Fruit fly (Drosophila melanogaster): ENCODE measurements around the gene CG7369.

CG7369 gene

DNA sequence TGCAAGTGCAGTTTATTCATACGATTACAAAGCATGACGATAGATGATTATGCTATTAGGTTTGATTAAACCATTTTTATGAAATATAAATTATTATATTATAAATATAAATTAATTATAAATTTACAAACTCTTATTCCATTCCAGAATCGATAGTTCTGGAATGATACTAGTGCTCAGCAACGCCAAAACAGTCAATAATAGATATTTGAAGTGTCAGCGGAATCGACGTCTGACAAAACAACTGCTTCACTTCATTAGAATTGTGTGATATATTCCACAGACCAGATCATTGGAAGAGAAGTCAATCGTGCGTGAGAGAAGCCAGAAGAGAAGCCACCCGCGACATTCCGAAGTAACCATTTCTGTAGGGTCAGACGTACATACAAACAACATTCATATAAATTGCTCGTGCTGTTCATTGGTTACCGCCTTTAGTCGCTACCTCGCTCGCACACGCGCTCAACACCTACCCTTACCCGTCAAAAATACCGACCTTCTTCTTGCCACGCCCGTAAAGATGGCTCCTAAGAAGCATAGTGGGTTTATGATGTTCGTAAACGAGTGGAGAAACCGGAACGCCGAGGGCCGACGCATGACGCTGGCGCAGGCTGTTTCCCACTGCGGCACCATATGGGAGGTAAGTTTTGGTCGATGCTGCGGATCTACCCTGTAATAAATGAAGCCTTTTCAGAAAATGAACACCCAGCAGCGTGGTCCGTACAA lies 17.4 kb upstream of the CG7369 start:
- TF ChIP-seq Myc (optimal IDR thresholded peaks at IDR 0.05) (no peak), ttk (optimal IDR thresholded peaks at IDR 0.05) (no peak), psq (optimal IDR thresholded peaks at IDR 0.05) (no peak), Sin3A (optimal IDR thresholded peaks at IDR 0.05) (no peak), insv (optimal IDR thresholded peaks at IDR 0.05) (no peak), h (optimal IDR thresholded peaks at IDR 0.05) (no peak)

- TF ChIP-seq psq (optimal IDR thresholded peaks at IDR 0.05) = no peak
- TF ChIP-seq Myc (optimal IDR thresholded peaks at IDR 0.05) = no peak
These were observed 13.8 kb upstream of the CG7369 start, which contains the start of the genes CG14450 and CG11367 for dm6 chr3L:22727739-22728335. Gene CG14450 (minus strand): TSS chr3L:22727789. Gene CG11367 (plus strand): TSS chr3L:22728111.

dm6 chr3L:22729466-22729865 lies 12.1 kb upstream of the CG7369 start, which contains the start of gene CG32454:
Gene CG32454 (plus strand): TSS chr3L:22729766.
- TF ChIP-seq ttk (optimal IDR thresholded peaks at IDR 0.05) = no peak
- TF ChIP-seq h (optimal IDR thresholded peaks at IDR 0.05) = no peak
- no peak for TF ChIP-seq Myc (optimal IDR thresholded peaks at IDR 0.05)
- TF ChIP-seq psq (optimal IDR thresholded peaks at IDR 0.05) = no peak
- TF ChIP-seq insv (optimal IDR thresholded peaks at IDR 0.05) = no peak
- TF ChIP-seq Sin3A (optimal IDR thresholded peaks at IDR 0.05) = no peak

dm6 chr3L:22731393-22731792 lies 10.2 kb upstream of the CG7369 start:
- no peak for TF ChIP-seq Myc (optimal IDR thresholded peaks at IDR 0.05)
- TF ChIP-seq Sin3A (optimal IDR thresholded peaks at IDR 0.05) = no peak
- TF ChIP-seq ttk (optimal IDR thresholded peaks at IDR 0.05) = no peak

DNA sequence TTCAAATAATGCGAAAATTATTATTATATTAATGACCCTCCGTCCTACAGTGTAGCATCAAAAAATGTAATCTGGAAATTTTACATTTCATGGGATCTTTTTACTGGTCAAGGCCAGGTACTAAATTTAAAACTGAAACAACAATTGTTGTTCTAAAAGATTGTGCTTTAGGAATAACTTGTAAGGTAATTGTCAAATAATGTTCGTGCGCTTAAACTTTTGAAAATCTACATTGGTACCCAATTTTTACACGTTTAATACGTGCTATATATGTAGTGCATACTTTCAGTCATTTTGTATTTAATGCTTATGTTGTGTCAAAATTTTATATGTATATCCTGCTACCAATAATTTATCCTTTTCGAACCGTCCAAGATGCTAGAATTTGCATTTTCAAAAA lies 8.0 kb upstream of the CG7369 start:
- no peak for TF ChIP-seq psq (optimal IDR thresholded peaks at IDR 0.05)
- no peak for TF ChIP-seq Myc (optimal IDR thresholded peaks at IDR 0.05)
- no peak for TF ChIP-seq insv (optimal IDR thresholded peaks at IDR 0.05)
- no peak for TF ChIP-seq ttk (optimal IDR thresholded peaks at IDR 0.05)
- no peak for TF ChIP-seq h (optimal IDR thresholded peaks at IDR 0.05)
- TF ChIP-seq Sin3A (optimal IDR thresholded peaks at IDR 0.05) = no peak

- TF ChIP-seq insv (optimal IDR thresholded peaks at IDR 0.05) (no peak), ttk (optimal IDR thresholded peaks at IDR 0.05) (no peak), psq (optimal IDR thresholded peaks at IDR 0.05) (no peak), h (optimal IDR thresholded peaks at IDR 0.05) (no peak), Sin3A (optimal IDR thresholded peaks at IDR 0.05) (no peak), Myc (optimal IDR thresholded peaks at IDR 0.05) (no peak)
These were observed 3.6 kb upstream of the CG7369 start, which contains the start of gene CG11241 for dm6 chr3L:22737732-22738611. Gene CG11241 (minus strand): TSS chr3L:22738420.

dm6 chr3L:22742121-22742531 lies 533 bp downstream of the CG7369 start:
- TF ChIP-seq h (optimal IDR thresholded peaks at IDR 0.05) = no peak
- no peak for TF ChIP-seq Myc (optimal IDR thresholded peaks at IDR 0.05)
- TF ChIP-seq psq (optimal IDR thresholded peaks at IDR 0.05) = no peak
- no peak for TF ChIP-seq ttk (optimal IDR thresholded peaks at IDR 0.05)
- no peak for TF ChIP-seq Sin3A (optimal IDR thresholded peaks at IDR 0.05)
- no peak for TF ChIP-seq insv (optimal IDR thresholded peaks at IDR 0.05)

- TF ChIP-seq Sin3A (optimal IDR thresholded peaks at IDR 0.05) (no peak), insv (optimal IDR thresholded peaks at IDR 0.05) (no peak), h (optimal IDR thresholded peaks at IDR 0.05) (no peak), psq (optimal IDR thresholded peaks at IDR 0.05) (no peak), Myc (optimal IDR thresholded peaks at IDR 0.05) (no peak), ttk (optimal IDR thresholded peaks at IDR 0.05) (no peak)
These were observed 1.5 kb downstream of the CG7369 start for dm6 chr3L:22742945-22743582.

DNA sequence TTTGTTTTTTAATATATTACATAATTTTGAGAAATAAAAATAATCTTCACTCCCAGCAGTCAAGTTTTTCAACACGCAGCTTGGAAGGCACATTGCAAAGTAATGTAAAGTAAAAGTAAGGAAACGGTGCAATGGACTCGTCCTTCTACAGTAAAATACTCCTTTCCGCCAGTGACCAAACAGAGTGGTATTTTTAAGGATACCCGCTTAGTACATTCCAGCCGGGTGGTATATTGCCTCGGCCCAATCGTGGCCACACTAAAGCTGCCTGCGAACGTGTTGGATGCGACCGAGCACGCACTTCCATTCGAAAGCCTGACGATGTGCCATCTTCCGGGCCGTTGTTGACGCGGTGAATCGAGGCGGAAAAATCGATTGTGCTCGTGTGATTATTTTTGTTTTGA lies 7.6 kb downstream of the CG7369 start, which contains the start of gene SPoCk:
SPoCk (plus strand) TSS at position 298 of the 404 bp plus-strand sequence.
- TF ChIP-seq Sin3A (optimal IDR thresholded peaks at IDR 0.05) (no peak), ttk (optimal IDR thresholded peaks at IDR 0.05) (no peak), psq (optimal IDR thresholded peaks at IDR 0.05) (no peak), Myc (optimal IDR thresholded peaks at IDR 0.05) (no peak), insv (optimal IDR thresholded peaks at IDR 0.05) (no peak), h (optimal IDR thresholded peaks at IDR 0.05) (no peak)

dm6 chr3L:22749987-22750386 lies 8.4 kb downstream of the CG7369 start:
- TF ChIP-seq psq (optimal IDR thresholded peaks at IDR 0.05) (no peak), Sin3A (optimal IDR thresholded peaks at IDR 0.05) (no peak), insv (optimal IDR thresholded peaks at IDR 0.05) (no peak), Myc (optimal IDR thresholded peaks at IDR 0.05) (no peak), ttk (optimal IDR thresholded peaks at IDR 0.05) (no peak), h (optimal IDR thresholded peaks at IDR 0.05) (no peak)

- no peak for TF ChIP-seq Myc (optimal IDR thresholded peaks at IDR 0.05)
These were observed 31.8 kb downstream of the CG7369 start for dm6 chr3L:22773383-22773873.
